Worm (Caenorhabditis elegans): Measurements from ENCODE around the gene kvs-5.

kvs-5 gene

DNA sequence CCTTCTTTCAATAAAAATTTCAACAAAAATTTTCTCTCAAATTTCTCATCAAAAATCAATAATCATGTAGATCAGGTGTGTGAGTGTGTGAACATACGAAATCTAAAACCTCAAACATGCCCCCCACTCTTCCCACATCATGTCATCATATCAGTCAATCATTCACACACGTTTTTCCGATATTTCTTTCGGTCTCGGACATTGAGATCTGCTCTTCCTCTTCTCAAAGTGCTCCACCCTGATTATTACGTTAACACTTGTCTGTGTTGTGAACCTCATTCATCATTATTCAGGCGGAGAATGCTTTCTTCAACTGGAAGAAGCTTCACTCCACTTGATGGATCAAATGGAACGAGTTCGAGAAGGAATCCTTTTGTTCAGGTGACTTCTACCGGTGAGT is at the start of gene kvs-5:
TSS of gene kvs-5 (plus strand) at position 301 of the 400 bp plus-strand sequence.
- TF ChIP-seq K02D7.2 (tag; optimal IDR thresholded peaks at IDR 0.05) (no peak), C38D4.7 (GFP tag; optimal IDR thresholded peaks at IDR 0.05) (no peak), dve-1 (tag; optimal IDR thresholded peaks at IDR 0.05) (no peak), ceh-14 (tag; optimal IDR thresholded peaks at IDR 0.05) (no peak), unc-55 (GFP tag; optimal IDR thresholded peaks at IDR 0.05) (peak; percentile 47), ceh-48 (tag; optimal IDR thresholded peaks at IDR 0.05) (no peak), F13H6.1 (tag; optimal IDR thresholded peaks at IDR 0.05) (no peak), fkh-6 (tag; optimal IDR thresholded peaks at IDR 0.05) (no peak)

- no peak for TF ChIP-seq unc-42 (tag; optimal IDR thresholded peaks at IDR 0.05)
- no peak for TF ChIP-seq ttx-3 (tag; optimal IDR thresholded peaks at IDR 0.05)
- TF ChIP-seq ceh-34 (tag; optimal IDR thresholded peaks at IDR 0.05), result no peak
- no peak for TF ChIP-seq ceh-48 (tag; optimal IDR thresholded peaks at IDR 0.05)
- TF ChIP-seq ceh-22 (tag; optimal IDR thresholded peaks at IDR 0.05), result no peak
- TF ChIP-seq K02D7.2 (tag; optimal IDR thresholded peaks at IDR 0.05), result no peak
- no peak for TF ChIP-seq syd-9 (tag; optimal IDR thresholded peaks at IDR 0.05)
- TF ChIP-seq ama-1 (optimal IDR thresholded peaks at IDR 0.05), result no peak
These were observed 38.2 kb upstream of the kvs-5 start, which contains the start of gene Y55F3C.17 for ce11 chrIV:698304-698703. TSS of gene Y55F3C.17 (minus strand) at chrIV:698404.

DNA sequence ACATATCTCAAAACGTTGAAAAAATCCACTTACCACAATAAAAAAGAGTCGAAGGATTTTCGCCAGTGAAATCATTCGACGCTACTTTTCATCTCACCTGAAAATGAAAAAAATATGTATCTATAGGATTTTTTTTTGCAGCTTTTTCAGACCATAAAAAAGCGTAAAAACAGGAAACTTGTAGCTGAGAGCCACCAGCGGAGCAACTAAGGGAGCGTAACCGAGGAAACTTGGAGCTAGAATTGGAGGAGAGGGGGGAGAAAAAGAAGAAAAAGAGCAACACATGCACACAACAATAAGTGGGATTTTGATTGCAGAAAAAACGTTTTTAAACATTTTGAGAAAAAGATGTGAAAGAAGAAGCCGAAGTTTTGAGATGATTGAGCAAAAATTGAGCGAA is 28.9 kb upstream of the kvs-5 start, which contains the start of gene cutl-26:
TSS of gene cutl-26 (minus strand) at position 101 of the 400 bp plus-strand sequence.
- TF ChIP-seq fax-1 (tag; optimal IDR thresholded peaks at IDR 0.05), result no peak
- TF ChIP-seq ceh-14 (tag; optimal IDR thresholded peaks at IDR 0.05), result no peak
- no peak for TF ChIP-seq ceh-6 (GFP tag; optimal IDR thresholded peaks at IDR 0.05)
- TF ChIP-seq rnt-1 (tag; optimal IDR thresholded peaks at IDR 0.05), result no peak
- no peak for TF ChIP-seq ceh-22 (tag; optimal IDR thresholded peaks at IDR 0.05)
- TF ChIP-seq ttx-3 (tag; optimal IDR thresholded peaks at IDR 0.05), result no peak
- no peak for TF ChIP-seq tbx-7 (tag; optimal IDR thresholded peaks at IDR 0.05)
- no peak for TF ChIP-seq gmeb-2 (tag; optimal IDR thresholded peaks at IDR 0.05)
- TF ChIP-seq ceh-48 (tag; optimal IDR thresholded peaks at IDR 0.05), result no peak
- TF ChIP-seq ref-2 (tag; optimal IDR thresholded peaks at IDR 0.05), result no peak

- TF ChIP-seq ceh-22 (tag; optimal IDR thresholded peaks at IDR 0.05) (no peak), unc-42 (tag; optimal IDR thresholded peaks at IDR 0.05) (peak; percentile 67)
These were observed 21.1 kb upstream of the kvs-5 start for ce11 chrIV:715433-715832.

- no peak for TF ChIP-seq madf-2 (tag; optimal IDR thresholded peaks at IDR 0.05)
- TF ChIP-seq pha-2 (tag; optimal IDR thresholded peaks at IDR 0.05), result no peak
- TF ChIP-seq elt-2 (tag; optimal IDR thresholded peaks at IDR 0.05), result no peak
- TF ChIP-seq ceh-22 (tag; optimal IDR thresholded peaks at IDR 0.05), result no peak
- TF ChIP-seq sdc-2 (tag; optimal IDR thresholded peaks at IDR 0.05), result no peak
- no peak for TF ChIP-seq ceh-2 (tag; optimal IDR thresholded peaks at IDR 0.05)
- no peak for TF ChIP-seq ztf-16 (tag; optimal IDR thresholded peaks at IDR 0.05)
- no peak for TF ChIP-seq lim-6 (tag; optimal IDR thresholded peaks at IDR 0.05)
- TF ChIP-seq zip-5 (tag; optimal IDR thresholded peaks at IDR 0.05), result no peak
- TF ChIP-seq unc-3 (GFP tag; conservative IDR thresholded peaks at IDR 0.05), result no peak
- TF ChIP-seq unc-3 (tag; optimal IDR thresholded peaks at IDR 0.05), result no peak
- TF ChIP-seq ttx-3 (tag; optimal IDR thresholded peaks at IDR 0.05), result no peak
- no peak for TF ChIP-seq ahr-1 (tag; optimal IDR thresholded peaks at IDR 0.05)
- no peak for TF ChIP-seq pha-4 (tag; optimal IDR thresholded peaks at IDR 0.05)
- TF ChIP-seq pros-1 (tag; optimal IDR thresholded peaks at IDR 0.05), result no peak
These were observed 20.2 kb upstream of the kvs-5 start, which contains the start of gene clec-164 for ce11 chrIV:716323-716722. TSS of gene clec-164 (plus strand) at chrIV:716623.

DNA sequence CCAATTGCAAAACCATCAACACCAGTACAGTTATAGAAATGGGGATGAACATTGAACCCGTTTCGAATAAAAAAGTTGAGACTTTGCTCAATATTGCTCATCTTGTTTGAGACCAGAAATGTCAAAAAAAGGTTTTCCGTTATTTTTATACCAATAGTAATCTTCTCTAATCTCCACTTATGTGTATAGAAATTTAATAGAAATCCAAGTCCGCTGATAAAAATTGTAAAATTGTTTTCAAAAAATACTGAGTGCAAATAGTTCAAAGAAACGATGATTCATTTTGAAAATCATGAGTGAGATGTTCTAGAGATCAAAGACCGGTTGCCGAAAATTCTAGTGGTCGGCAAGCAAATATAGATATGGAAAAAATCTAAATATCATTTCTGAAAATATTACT is 17.2 kb upstream of the kvs-5 start, which contains the start of gene Y55F3C.10:
TSS of gene Y55F3C.10 (minus strand) at position 101 of the 400 bp plus-strand sequence.
- no peak for TF ChIP-seq unc-3 (GFP tag; conservative IDR thresholded peaks at IDR 0.05)
- TF ChIP-seq unc-3 (tag; optimal IDR thresholded peaks at IDR 0.05), result no peak
- no peak for TF ChIP-seq pha-4 (tag; optimal IDR thresholded peaks at IDR 0.05)
- TF ChIP-seq fkh-10 (GFP tag; optimal IDR thresholded peaks at IDR 0.05), result no peak
- TF ChIP-seq hlh-15 (tag; optimal IDR thresholded peaks at IDR 0.05), result no peak
- TF ChIP-seq elt-2 (tag; optimal IDR thresholded peaks at IDR 0.05), result no peak
- TF ChIP-seq ceh-24 (tag; optimal IDR thresholded peaks at IDR 0.05), result no peak
- no peak for TF ChIP-seq unc-42 (tag; optimal IDR thresholded peaks at IDR 0.05)
- no peak for TF ChIP-seq ahr-1 (tag; optimal IDR thresholded peaks at IDR 0.05)
- TF ChIP-seq nhr-232 (tag; optimal IDR thresholded peaks at IDR 0.05), result no peak
- no peak for TF ChIP-seq ceh-6 (GFP tag; optimal IDR thresholded peaks at IDR 0.05)
- TF ChIP-seq ama-1 (optimal IDR thresholded peaks at IDR 0.05), result no peak
- TF ChIP-seq pqm-1 (tag; optimal IDR thresholded peaks at IDR 0.05), result no peak
- TF ChIP-seq ceh-19 (GFP tag; optimal IDR thresholded peaks at IDR 0.05), result no peak
- TF ChIP-seq eyg-1 (tag; optimal IDR thresholded peaks at IDR 0.05), result no peak
- no peak for TF ChIP-seq tbx-7 (tag; optimal IDR thresholded peaks at IDR 0.05)
- no peak for TF ChIP-seq unc-86 (tag; optimal IDR thresholded peaks at IDR 0.05)
- no peak for TF ChIP-seq sox-2 (GFP tag; IDR thresholded peaks at IDR 0.05)
- TF ChIP-seq ceh-2 (tag; optimal IDR thresholded peaks at IDR 0.05), result no peak
- no peak for TF ChIP-seq pax-1 (tag; optimal IDR thresholded peaks at IDR 0.05)
- no peak for TF ChIP-seq sdc-2 (tag; optimal IDR thresholded peaks at IDR 0.05)
